Worm (Caenorhabditis elegans) whole organism, L4 larva: ENCODE results near the gene Y46H3D.1.

Source experiments
- F37D6.2 ChIP-seq: sonication (generic microtip); optimal IDR thresholded peaks from 2 replicates; lab custom pipeline; 2016; ENCODE audit warnings: mild to moderate bottlenecking, missing genetic modification characterization, missing compliant biosample characterization
- F44E2.7 ChIP-seq: fragments of 200-800 bp; sonication (Bioruptor generic); IDR thresholded peaks from 2 replicates; pipeline ENCODE4 v2.1.2; 2022; ENCODE audit warnings: missing genetic modification characterization, missing compliant biosample characterization
- F49E8.2 ChIP-seq: sonication (generic microtip); optimal IDR thresholded peaks from 2 replicates; lab custom pipeline; 2016; ENCODE audit warnings: missing compliant biosample characterization, mild to moderate bottlenecking, missing genetic modification characterization, borderline replicate concordance
- T26A8.4 ChIP-seq: fragments of 200-800 bp; sonication (Bioruptor generic); IDR thresholded peaks from 2 replicates; pipeline ENCODE4 v1.3.6; 2022; ENCODE audit warnings: missing genetic modification characterization, missing compliant biosample characterization
- Y105C5A.15 ChIP-seq: fragments of 200-800 bp; sonication (Bioruptor generic); IDR thresholded peaks from 2 replicates; pipeline ENCODE4 v1.3.6; 2022; ENCODE audit warnings: missing genetic modification characterization, missing compliant biosample characterization
- Y5F2A.4 ChIP-seq: fragments of 200-800 bp; sonication (Bioruptor generic); optimal IDR thresholded peaks from 2 replicates; lab custom pipeline; 2018; ENCODE audit warnings: mild to moderate bottlenecking, missing genetic modification characterization, missing compliant biosample characterization
- aha-1 ChIP-seq: fragments of 150-350 bp; peaks from one replicate; lab custom pipeline; 2014; ENCODE audit warnings: missing biosample characterization, missing genetic modification characterization
- ceh-20 ChIP-seq: fragments of 200-800 bp; sonication (Bioruptor generic); IDR thresholded peaks from 2 replicates; pipeline ENCODE4 v1.3.6; 2022; ENCODE audit warnings: missing genetic modification reagents, missing genetic modification characterization, missing compliant biosample characterization
- ceh-28 ChIP-seq: fragments of 150-350 bp; optimal IDR thresholded peaks from 2 replicates; lab custom pipeline; 2014; ENCODE audit warnings: missing biosample characterization, missing genetic modification reagents, missing genetic modification characterization
- ceh-44 ChIP-seq: fragments of 200-800 bp; sonication (Bioruptor generic); IDR thresholded peaks from 2 replicates; pipeline ENCODE4 v1.3.6; 2022; ENCODE audit warnings: missing genetic modification reagents, missing genetic modification characterization, missing compliant biosample characterization
- ces-1 ChIP-seq: fragments of 150-350 bp; sonication (generic microtip); optimal IDR thresholded peaks from 4 replicates; lab custom pipeline; 2014; ENCODE audit warnings: missing biosample characterization, missing genetic modification reagents, missing genetic modification characterization
- ctbp-1 ChIP-seq: fragments of 200-800 bp; sonication (Bioruptor generic); IDR thresholded peaks from 2 replicates; pipeline ENCODE4 v1.3.6; 2022; ENCODE audit warnings: missing genetic modification reagents, missing genetic modification characterization, missing compliant biosample characterization
- daf-16 ChIP-seq, 3 experiments: sonication (generic microtip); optimal IDR thresholded peaks; 2 replicates each; lab custom pipeline; 2016 to 2017; ENCODE audit warnings: missing genetic modification characterization in 3 of 3, missing genetic modification reagents in 3 of 3, mild to moderate bottlenecking in 2 of 3, missing compliant biosample characterization in 2 of 3, missing biosample characterization in 1 of 3, moderate library complexity in 1 of 3
- daf-19 ChIP-seq: fragments of 200-800 bp; sonication (Bioruptor generic); conservative IDR thresholded peaks from 2 replicates; pipeline ENCODE4 v1.3.6; 2022; ENCODE audit warnings: missing genetic modification characterization, missing compliant biosample characterization
- dmd-6 ChIP-seq: fragments of 200-800 bp; sonication (Bioruptor generic); IDR thresholded peaks from 2 replicates; pipeline ENCODE4 v1.3.6; 2022; ENCODE audit warnings: missing genetic modification reagents, missing genetic modification characterization, missing compliant biosample characterization
- dmd-8 ChIP-seq: fragments of 200-800 bp; sonication (Bioruptor generic); IDR thresholded peaks from 2 replicates; pipeline ENCODE4 v1.3.6; 2022; ENCODE audit warnings: missing genetic modification characterization, missing compliant biosample characterization
- egl-27 ChIP-seq: sonication (generic microtip); optimal IDR thresholded peaks from 3 replicates; lab custom pipeline; 2017; ENCODE audit warnings: missing biosample characterization, missing genetic modification reagents, missing genetic modification characterization
- egl-43 ChIP-seq: fragments of 200-800 bp; sonication (Bioruptor generic); IDR thresholded peaks from 2 replicates; pipeline ENCODE4 v1.3.6; 2022; ENCODE audit warnings: missing genetic modification reagents, missing genetic modification characterization, missing compliant biosample characterization
- fos-1 ChIP-seq: fragments of 150-350 bp; optimal IDR thresholded peaks from 2 replicates; lab custom pipeline; 2014; ENCODE audit warnings: missing biosample characterization, missing genetic modification characterization
- gei-8 ChIP-seq: fragments of 200-800 bp; sonication (Bioruptor generic); optimal IDR thresholded peaks from 2 replicates; lab custom pipeline; 2018; ENCODE audit warnings: mild to moderate bottlenecking, missing genetic modification characterization, missing compliant biosample characterization
- jun-1 ChIP-seq: fragments of 150-350 bp; optimal IDR thresholded peaks from 2 replicates; lab custom pipeline; 2014; ENCODE audit warnings: missing biosample characterization, missing genetic modification reagents, missing genetic modification characterization
- lin-1 ChIP-seq: fragments of 200-800 bp; sonication (Bioruptor generic); IDR thresholded peaks from 2 replicates; pipeline ENCODE4 v1.3.6; 2022; ENCODE audit warnings: missing genetic modification reagents, missing genetic modification characterization, missing compliant biosample characterization
- lin-29 ChIP-seq: fragments of 200-800 bp; sonication (Bioruptor generic); IDR thresholded peaks from 2 replicates; pipeline ENCODE4 v1.3.6; 2022; ENCODE audit warnings: missing genetic modification reagents, missing genetic modification characterization, missing compliant biosample characterization
- madf-9 ChIP-seq: fragments of 200-800 bp; sonication (Bioruptor generic); conservative IDR thresholded peaks from 2 replicates; pipeline ENCODE4 v1.3.6; 2022; ENCODE audit warnings: missing genetic modification reagents, missing genetic modification characterization, missing compliant biosample characterization
- mdt-29 ChIP-seq: fragments of 200-800 bp; sonication (Bioruptor generic); IDR thresholded peaks from 2 replicates; pipeline ENCODE4 v1.3.6; 2022; ENCODE audit warnings: missing genetic modification reagents, missing genetic modification characterization, missing compliant biosample characterization
- mep-1 ChIP-seq: fragments of 150-350 bp; sonication (generic microtip); optimal IDR thresholded peaks from 3 replicates; lab custom pipeline; 2014; ENCODE audit warnings: missing biosample characterization, missing genetic modification characterization
- mes-2 ChIP-seq: sonication (generic microtip); optimal IDR thresholded peaks from 2 replicates; lab custom pipeline; 2016; ENCODE audit warnings: missing genotype, mild to moderate bottlenecking, missing genetic modification characterization, missing compliant biosample characterization; ENCODE audit not compliant: poor library complexity, severe bottlenecking
- nhr-10 ChIP-seq: fragments of 150-350 bp; optimal IDR thresholded peaks from 2 replicates; lab custom pipeline; 2014; ENCODE audit warnings: missing biosample characterization, missing genetic modification characterization
- nhr-41 ChIP-seq: fragments of 200-800 bp; sonication (Bioruptor generic); IDR thresholded peaks from 2 replicates; pipeline ENCODE4 v1.3.6; 2022; ENCODE audit warnings: missing genetic modification reagents, missing genetic modification characterization, missing compliant biosample characterization
- nhr-48 ChIP-seq: sonication (generic microtip); optimal IDR thresholded peaks from 2 replicates; lab custom pipeline; 2016; ENCODE audit warnings: mild to moderate bottlenecking, missing genetic modification characterization, missing compliant biosample characterization
- nhr-6 ChIP-seq: fragments of 150-350 bp; optimal IDR thresholded peaks from 2 replicates; lab custom pipeline; 2014; ENCODE audit warnings: missing biosample characterization, missing genetic modification characterization
- nhr-76 ChIP-seq: fragments of 150-350 bp; optimal IDR thresholded peaks from 2 replicates; lab custom pipeline; 2014; ENCODE audit warnings: missing biosample characterization, missing genetic modification characterization
- rbr-2 ChIP-seq: sonication (generic microtip); optimal IDR thresholded peaks from 2 replicates; lab custom pipeline; 2016; ENCODE audit warnings: missing genotype, missing genetic modification characterization, missing compliant biosample characterization
- sdz-12 ChIP-seq: fragments of 200-800 bp; sonication (Bioruptor generic); optimal IDR thresholded peaks from 2 replicates; lab custom pipeline; 2018; ENCODE audit warnings: mild to moderate bottlenecking, missing genetic modification characterization, missing compliant biosample characterization
- set-16 ChIP-seq: fragments of 200-800 bp; sonication (Bioruptor generic); IDR thresholded peaks from 2 replicates; pipeline ENCODE4 v1.3.6; 2022; ENCODE audit warnings: missing genetic modification reagents, missing genetic modification characterization, missing compliant biosample characterization
- snpc-1.2 ChIP-seq: fragments of 200-800 bp; sonication (Bioruptor generic); IDR thresholded peaks from 2 replicates; pipeline ENCODE4 v1.3.6; 2022; ENCODE audit warnings: missing genetic modification reagents, missing genetic modification characterization, missing compliant biosample characterization
- spr-1 ChIP-seq: sonication (generic microtip); optimal IDR thresholded peaks from 2 replicates; lab custom pipeline; 2016; ENCODE audit warnings: mild to moderate bottlenecking, missing genetic modification characterization, missing compliant biosample characterization
- unc-130 ChIP-seq: sonication (generic microtip); optimal IDR thresholded peaks from 2 replicates; lab custom pipeline; 2016; ENCODE audit warnings: missing genetic modification reagents, missing genetic modification characterization, missing compliant biosample characterization
- zip-2 ChIP-seq: fragments of 150-350 bp; optimal IDR thresholded peaks from 2 replicates; lab custom pipeline; 2014; ENCODE audit warnings: missing biosample characterization, missing genetic modification characterization
- ztf-11 ChIP-seq: fragments of 150-350 bp; optimal IDR thresholded peaks from 2 replicates; lab custom pipeline; 2014; ENCODE audit warnings: missing biosample characterization, missing genetic modification characterization

The Y46H3D.1 gene

ce11 chrV:1635859-1636258 is 6.4 kb upstream of the Y46H3D.1 start, which contains the start of gene str-222:
str-222 (plus strand) TSS chrV:1636159.
- TF ChIP-seq ctbp-1 (GFP tag; lab: Robert Waterston, UW) (no peak), ces-1 (GFP tag; lab: Kevin White, UChicago) (no peak), unc-130 (no peak), ztf-11 (tag; lab: Kevin White, UChicago) (no peak), madf-9 (no peak)

- TF ChIP-seq nhr-48 (no peak), snpc-1.2 (GFP tag; lab: Robert Waterston, UW) (no peak), zip-2 (tag; lab: Kevin White, UChicago) (no peak), Y5F2A.4 (GFP tag; lab: Kevin White, UChicago) (no peak), aha-1 (tag; lab: Kevin White, UChicago) (no peak), nhr-41 (no peak), gei-8 (GFP tag; lab: Kevin White, UChicago) (no peak), F37D6.2 (tag; lab: Kevin White, UChicago) (no peak), F49E8.2 (tag; lab: Kevin White, UChicago) (no peak), daf-16 (GFP tag; optimal IDR thresholded peaks at IDR 0.05; lab: Kevin White, UChicago) (no peak), daf-16 (tag; optimal IDR thresholded peaks at IDR 0.05; lab: Kevin White, UChicago) (no peak), madf-9 (no peak)
- TF ChIP-seq, all 104 proteins: peak for 0
Measured at ce11 chrV:1640008-1640407, 2.3 kb upstream of the Y46H3D.1 start, which contains the start of gene str-221. str-221 (plus strand) TSS chrV:1640308.

ce11 chrV:1642768-1643167 is 469 bp downstream of the Y46H3D.1 start:
- TF ChIP-seq aha-1 (tag; lab: Kevin White, UChicago) (no peak), lin-29 (GFP tag; lab: Robert Waterston, UW) (no peak), lin-1 (no peak), fos-1 (tag; lab: Kevin White, UChicago) (no peak), dmd-8 (0 out of 2 replicates have a peak, but pooled peaks have one; percentile 25), F44E2.7 (peak; percentile 75; the same call in 1 of the 2 replicates)
- TF ChIP-seq, all 104 proteins: peak for 2

ce11 chrV:1643886-1644285 is 1.6 kb downstream of the Y46H3D.1 start, which contains the start of gene alh-2:
alh-2 (plus strand) TSS chrV:1644169.
- no peak for TF ChIP-seq set-16
- no peak for TF ChIP-seq egl-43 (GFP tag; lab: Robert Waterston, UW)
- TF ChIP-seq ceh-28 (tag; lab: Kevin White, UChicago), result no peak
- TF ChIP-seq daf-16 (GFP tag; optimal IDR thresholded peaks at IDR 0.05; lab: Kevin White, UChicago), result peak in 1 of 2 experiments; percentile 96
- TF ChIP-seq daf-16 (tag; optimal IDR thresholded peaks at IDR 0.05; lab: Kevin White, UChicago), result no peak

- TF ChIP-seq aha-1 (tag; lab: Kevin White, UChicago) (peak; percentile 67), mep-1 (tag; lab: Kevin White, UChicago) (no peak), mdt-29 (GFP tag; lab: Robert Waterston, UW) (no peak)
Measured at ce11 chrV:1648000-1648399, 5.7 kb downstream of the Y46H3D.1 start, which contains the start of gene irld-45. irld-45 (plus strand) TSS chrV:1648300.

ce11 chrV:1651045-1651444 is 8.7 kb downstream of the Y46H3D.1 start, which contains the start of gene irld-44:
irld-44 (plus strand) TSS chrV:1651345.
- no peak for TF ChIP-seq dmd-6 (GFP tag; lab: Robert Waterston, UW)
- TF ChIP-seq, all 104 proteins: peak for 0

- TF ChIP-seq nhr-48 (no peak), nhr-10 (tag; lab: Kevin White, UChicago) (no peak), unc-130 (no peak), Y105C5A.15 (no peak), ceh-44 (GFP tag; lab: Robert Waterston, UW) (no peak), sdz-12 (GFP tag; lab: Kevin White, UChicago) (no peak), T26A8.4 (GFP tag; lab: Robert Waterston, UW) (no peak), daf-19 (GFP tag; lab: Robert Waterston, UW) (no peak), rbr-2 (tag; lab: Kevin White, UChicago) (no peak), egl-27 (tag; lab: Kevin White, UChicago) (no peak), mes-2 (no peak), nhr-6 (tag; lab: Kevin White, UChicago) (no peak), ztf-11 (tag; lab: Kevin White, UChicago) (no peak), spr-1 (tag; lab: Kevin White, UChicago) (no peak), mep-1 (tag; lab: Kevin White, UChicago) (no peak), jun-1 (no peak), ceh-20 (no peak), nhr-76 (tag; lab: Kevin White, UChicago) (no peak)
Measured at ce11 chrV:1654845-1655244, 12.5 kb downstream of the Y46H3D.1 start, which contains the start of gene irld-11. irld-11 (plus strand) TSS chrV:1655145.
